Worm (Caenorhabditis elegans): ENCODE results near the gene str-196.
A peak's percentile ranks its signal among the peaks of the same experiment; 100 is the strongest.

str-196 gene

ce11 chrV:491432-491831, at the start of gene str-196:
TSS of gene str-196 (plus strand) at chrV:491732.
- TF ChIP-seq lin-13 (GFP tag; optimal IDR thresholded peaks at IDR 0.05) (no peak), dmd-4 (tag; optimal IDR thresholded peaks at IDR 0.05) (no peak), ztf-1 (GFP tag; conservative IDR thresholded peaks at IDR 0.05) (no peak), nhr-25 (tag; optimal IDR thresholded peaks at IDR 0.05) (no peak), lin-11 (tag; optimal IDR thresholded peaks at IDR 0.05) (no peak), Y55F3AM.14 (GFP tag; optimal IDR thresholded peaks at IDR 0.05) (no peak), mdl-1 (tag; optimal IDR thresholded peaks at IDR 0.05) (no peak), ama-1 (optimal IDR thresholded peaks at IDR 0.05) (no peak), unc-55 (GFP tag; optimal IDR thresholded peaks at IDR 0.05) (no peak), elt-3 (tag; optimal IDR thresholded peaks at IDR 0.05) (no peak), ztf-11 (tag; optimal IDR thresholded peaks at IDR 0.05) (no peak), nhr-21 (tag; optimal IDR thresholded peaks at IDR 0.05) (no peak), ceh-16 (tag; optimal IDR thresholded peaks at IDR 0.05) (no peak), nhr-77 (tag; optimal IDR thresholded peaks at IDR 0.05) (no peak), snpc-4 (tag; optimal IDR thresholded peaks at IDR 0.05) (no peak), alr-1 (tag; optimal IDR thresholded peaks at IDR 0.05) (no peak), unc-62 (GFP tag; optimal IDR thresholded peaks at IDR 0.05) (no peak)

- no peak for TF ChIP-seq egl-27 (tag; optimal IDR thresholded peaks at IDR 0.05)
- TF ChIP-seq C34F6.9 (tag; optimal IDR thresholded peaks at IDR 0.05) = no peak
- no peak for TF ChIP-seq lin-39 (tag; optimal IDR thresholded peaks at IDR 0.05)
- no peak for TF ChIP-seq ztf-4 (tag; optimal IDR thresholded peaks at IDR 0.05)
- no peak for TF ChIP-seq ceh-82 (tag; optimal IDR thresholded peaks at IDR 0.05)
- no peak for TF ChIP-seq nhr-10 (tag; optimal IDR thresholded peaks at IDR 0.05)
- no peak for TF ChIP-seq lsy-2 (tag; optimal IDR thresholded peaks at IDR 0.05)
- no peak for TF ChIP-seq lin-13 (GFP tag; optimal IDR thresholded peaks at IDR 0.05)
- TF ChIP-seq skn-1 (tag; optimal IDR thresholded peaks at IDR 0.05) = no peak
- TF ChIP-seq ZK546.5 (tag; optimal IDR thresholded peaks at IDR 0.05) = no peak
Measured at ce11 chrV:443193-443592, 48.3 kb upstream of the str-196 start, which contains the start of gene srh-33. TSS of gene srh-33 (minus strand) at chrV:443293.

ce11 chrV:446574-446973, 45.0 kb upstream of the str-196 start, which contains the start of gene srh-34:
TSS of gene srh-34 (minus strand) at chrV:446674.
- TF ChIP-seq lsy-2 (tag; optimal IDR thresholded peaks at IDR 0.05) (no peak), mdl-1 (tag; optimal IDR thresholded peaks at IDR 0.05) (no peak)

- TF ChIP-seq nhr-10 (tag; optimal IDR thresholded peaks at IDR 0.05) (no peak), aly-2 (tag; optimal IDR thresholded peaks at IDR 0.05) (no peak), skn-1 (tag; optimal IDR thresholded peaks at IDR 0.05) (no peak), nhr-77 (tag; optimal IDR thresholded peaks at IDR 0.05) (no peak), elt-3 (tag; optimal IDR thresholded peaks at IDR 0.05) (no peak), mdl-1 (tag; optimal IDR thresholded peaks at IDR 0.05) (no peak), ztf-4 (tag; optimal IDR thresholded peaks at IDR 0.05) (no peak), sem-4 (tag; optimal IDR thresholded peaks at IDR 0.05) (no peak), nhr-129 (tag; optimal IDR thresholded peaks at IDR 0.05) (no peak), ama-1 (optimal IDR thresholded peaks at IDR 0.05) (no peak), F13H6.1 (tag; optimal IDR thresholded peaks at IDR 0.05) (no peak), crh-2 (tag; optimal IDR thresholded peaks at IDR 0.05) (no peak), lin-39 (tag; optimal IDR thresholded peaks at IDR 0.05) (no peak), snpc-4 (tag; optimal IDR thresholded peaks at IDR 0.05) (no peak)
Measured at ce11 chrV:446988-447387, 44.5 kb upstream of the str-196 start.

- no peak for TF ChIP-seq ztf-1 (GFP tag; conservative IDR thresholded peaks at IDR 0.05)
- TF ChIP-seq snpc-4 (tag; optimal IDR thresholded peaks at IDR 0.05) = no peak
- no peak for TF ChIP-seq elt-1 (tag; optimal IDR thresholded peaks at IDR 0.05)
- TF ChIP-seq blmp-1 (tag; optimal IDR thresholded peaks at IDR 0.05; ENCODE audit: insufficient read depth) = no peak
- TF ChIP-seq egl-27 (tag; optimal IDR thresholded peaks at IDR 0.05) = no peak
- TF ChIP-seq nhr-129 (tag; optimal IDR thresholded peaks at IDR 0.05) = no peak
- no peak for TF ChIP-seq alr-1 (tag; optimal IDR thresholded peaks at IDR 0.05)
- no peak for TF ChIP-seq ztf-11 (tag; optimal IDR thresholded peaks at IDR 0.05)
Measured at ce11 chrV:449130-449529, 42.4 kb upstream of the str-196 start, which contains the start of gene srh-35. TSS of gene srh-35 (minus strand) at chrV:449230.

- peak; percentile 95 for TF ChIP-seq fos-1 (tag; optimal IDR thresholded peaks at IDR 0.05)
- no peak for TF ChIP-seq ztf-4 (tag; optimal IDR thresholded peaks at IDR 0.05)
Measured at ce11 chrV:449685-450084, 41.8 kb upstream of the str-196 start, which contains the start of gene M02H5.8. TSS of gene M02H5.8 (plus strand) at chrV:449981.
